Worm (Caenorhabditis elegans) whole organism, young adult: ENCODE results near the gene wago-4.

Source experiments
- B0019.2 ChIP-seq: fragments of 200-800 bp; sonication (Bioruptor generic); conservative IDR thresholded peaks from 2 replicates; pipeline ENCODE4 v1.3.6; 2022; ENCODE audit warnings: missing genetic modification reagents, missing genetic modification characterization, missing compliant biosample characterization
- F39B2.1 ChIP-seq: fragments of 200-800 bp; sonication (Bioruptor generic); IDR thresholded peaks from 2 replicates; pipeline ENCODE4 v1.3.6; 2022; ENCODE audit warnings: missing genetic modification reagents, missing genetic modification characterization, missing compliant biosample characterization
- Y79H2A.3 ChIP-seq: fragments of 200-800 bp; sonication (Bioruptor generic); conservative IDR thresholded peaks from 2 replicates; pipeline ENCODE4 v1.3.6; 2022; ENCODE audit warnings: missing genetic modification reagents, missing genetic modification characterization, missing compliant biosample characterization
- ama-1 ChIP-seq, 3 experiments: fragments of 150-350 bp in 1 of 3; sonication (generic microtip) in 2 of 3; optimal IDR thresholded peaks; 2 replicates each; lab custom pipeline; 2014 to 2018; ENCODE audit warnings: missing biosample characterization in 2 of 3, missing genetic modification characterization in 2 of 3, missing genetic modification reagents in 2 of 3
- fkh-3 ChIP-seq: sonication (generic microtip); optimal IDR thresholded peaks from 2 replicates; lab custom pipeline; 2016; ENCODE audit warnings: mild to moderate bottlenecking, missing genetic modification characterization, missing compliant biosample characterization
- hlh-12 ChIP-seq: sonication (generic microtip); optimal IDR thresholded peaks from 2 replicates; lab custom pipeline; 2016; ENCODE audit warnings: missing genetic modification characterization, missing compliant biosample characterization
- lag-1 ChIP-seq: fragments of 200-800 bp; sonication (Bioruptor generic); IDR thresholded peaks from 2 replicates; pipeline ENCODE4 v1.3.6; 2022; ENCODE audit warnings: missing genetic modification reagents, missing genetic modification characterization, missing compliant biosample characterization
- nfya-1 ChIP-seq: sonication (generic microtip); optimal IDR thresholded peaks from 2 replicates; lab custom pipeline; 2017; ENCODE audit warnings: antibody characterized with exemption, missing compliant biosample characterization, missing genetic modification characterization, borderline replicate concordance; ENCODE audit not compliant: insufficient read depth
- snpc-1.3 ChIP-seq: sonication (generic microtip); optimal IDR thresholded peaks from 2 replicates; lab custom pipeline; 2017; ENCODE audit warnings: missing genetic modification characterization, mild to moderate bottlenecking, missing compliant biosample characterization, antibody characterized with exemption, moderate library complexity, missing genotype, missing genetic modification reagents; ENCODE audit not compliant: insufficient read depth
- unc-62 ChIP-seq: fragments of 150-350 bp; optimal IDR thresholded peaks from 2 replicates; lab custom pipeline; 2014; ENCODE audit warnings: missing biosample characterization, missing genetic modification reagents, missing genetic modification characterization
- ztf-25 ChIP-seq: fragments of 200-800 bp; sonication (Bioruptor generic); IDR thresholded peaks from 2 replicates; pipeline ENCODE4 v1.3.6; 2022; ENCODE audit warnings: missing genetic modification reagents, missing genetic modification characterization, missing compliant biosample characterization

DNA sequence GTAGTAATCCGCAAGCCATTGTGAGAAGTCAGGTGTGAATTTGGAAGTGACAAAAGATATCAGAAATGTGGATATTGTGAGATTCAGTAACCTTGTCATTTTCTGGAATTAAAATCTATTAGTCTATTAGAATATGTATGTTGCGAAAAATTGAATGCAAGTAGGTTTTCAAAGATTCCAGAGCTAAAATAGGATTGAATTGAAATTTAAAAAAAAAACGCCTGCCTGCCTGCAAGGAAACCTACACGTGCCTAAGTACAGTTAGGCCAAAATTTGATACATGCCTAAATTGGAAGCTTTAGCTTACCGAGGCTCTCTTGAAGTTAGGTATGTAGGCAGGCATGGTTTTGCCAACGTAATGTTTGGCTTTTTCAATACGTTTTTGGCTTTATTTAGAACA, 15.9 kb downstream of the wago-4 start, which contains the start of gene lips-9:
- TF ChIP-seq B0019.2 (GFP tag; lab: Robert Waterston, UW) (no peak), unc-62 (GFP tag; lab: Kevin White, UChicago) (no peak), hlh-12 (tag; lab: Kevin White, UChicago) (no peak), Y79H2A.3 (GFP tag; lab: Robert Waterston, UW) (no peak), ztf-25 (GFP tag; lab: Robert Waterston, UW) (no peak), ama-1 (optimal IDR thresholded peaks at IDR 0.05; lab: Kevin White, UChicago) (no peak), ama-1 (GFP tag; optimal IDR thresholded peaks at IDR 0.05; lab: Kevin White, UChicago) (no peak), fkh-3 (tag; lab: Kevin White, UChicago) (no peak), nfya-1 (no peak), F39B2.1 (GFP tag; lab: Robert Waterston, UW) (no peak), lag-1 (GFP tag; lab: Robert Waterston, UW) (no peak), snpc-1.3 (tag; lab: Kevin White, UChicago) (no peak)
